Fruit fly (Drosophila melanogaster): ENCODE results near the gene CG9107.

DNA sequence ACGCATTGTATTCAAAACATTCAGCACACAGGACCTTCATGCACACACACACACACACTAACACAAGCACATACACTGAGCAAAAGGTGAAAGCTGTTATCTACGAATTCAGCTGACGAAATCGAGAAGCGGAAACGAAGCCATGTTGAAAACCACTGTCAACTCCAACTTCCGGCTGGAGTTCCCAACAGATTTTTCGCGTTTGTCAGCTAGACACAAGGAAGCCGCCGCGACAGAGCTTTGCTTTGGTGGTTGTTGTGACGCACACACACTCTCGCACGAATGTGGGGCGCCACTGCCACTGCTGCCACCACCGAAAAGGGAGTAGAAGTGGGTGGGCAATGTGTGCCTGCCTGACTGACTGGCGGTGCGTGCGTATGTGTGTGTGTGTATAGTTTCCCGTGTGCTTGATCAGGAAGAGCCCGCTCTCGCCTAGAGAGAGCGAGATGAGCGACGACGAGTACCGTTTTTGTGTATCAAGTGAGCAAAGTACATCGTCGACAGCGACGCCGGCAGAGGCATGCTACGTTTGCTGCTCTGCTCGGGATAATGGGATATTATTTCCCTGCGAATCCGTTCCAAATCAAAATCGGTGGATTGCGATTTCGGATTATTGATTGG is 26.6 kb downstream of the CG9107 start:
- TF ChIP-seq Clk (GFP tag; optimal IDR thresholded peaks at IDR 0.05) (no peak), Mnt (GFP tag; optimal IDR thresholded peaks at IDR 0.05) (no peak), CG1620 (GFP tag; optimal IDR thresholded peaks at IDR 0.05) (no peak)
